Fruit fly (Drosophila melanogaster) whole organism, prepupa: ENCODE results near the gene Wdr24.

ENCODE experiments used
- Blimp-1 ChIP-seq: fragments of 200-800 bp; sonication (Bioruptor generic); optimal IDR thresholded peaks from 3 replicates; lab custom pipeline; 2017; ENCODE audit warnings: missing biosample characterization, missing genetic modification characterization, mild to moderate bottlenecking, moderate library complexity, missing genetic modification reagents
- CG10631 ChIP-seq: fragments of 200-800 bp; sonication (Bioruptor generic); optimal IDR thresholded peaks from 2 replicates; lab custom pipeline; 2016; ENCODE audit warnings: missing biosample characterization, missing genetic modification characterization
- CG10669 ChIP-seq: fragments of 200-800 bp; sonication (Bioruptor generic); optimal IDR thresholded peaks from 3 replicates; lab custom pipeline; 2018; ENCODE audit warnings: missing biosample characterization, mild to moderate bottlenecking, missing genetic modification characterization, moderate library complexity
- CG11762 ChIP-seq: fragments of 200-800 bp; sonication (Bioruptor generic); optimal IDR thresholded peaks from 3 replicates; lab custom pipeline; 2016; ENCODE audit warnings: missing biosample characterization, missing genetic modification characterization; ENCODE audit not compliant: insufficient read depth
- CG15336 ChIP-seq: fragments of 200-800 bp; sonication (Bioruptor generic); IDR thresholded peaks from 2 replicates; pipeline ENCODE4 v1.3.6; 2022; ENCODE audit warnings: missing biosample characterization, missing genetic modification characterization
- CG1621 ChIP-seq: fragments of 200-800 bp; sonication (Bioruptor generic); optimal IDR thresholded peaks from 3 replicates; lab custom pipeline; 2018; ENCODE audit warnings: missing biosample characterization, mild to moderate bottlenecking, missing genetic modification characterization
- CG16779 ChIP-seq: fragments of 200-800 bp; sonication (Bioruptor generic); optimal IDR thresholded peaks from 3 replicates; lab custom pipeline; 2017; ENCODE audit warnings: missing biosample characterization, mild to moderate bottlenecking, missing genetic modification characterization
- CG3032 ChIP-seq: fragments of 200-800 bp; optimal IDR thresholded peaks from 2 replicates; lab custom pipeline; 2019; ENCODE audit warnings: missing biosample characterization, mild to moderate bottlenecking, missing genetic modification characterization, moderate library complexity
- CG32006 ChIP-seq: fragments of 200-800 bp; sonication (Bioruptor generic); optimal IDR thresholded peaks from 3 replicates; lab custom pipeline; 2017; ENCODE audit warnings: missing biosample characterization, mild to moderate bottlenecking, missing genetic modification characterization
- CG34406 ChIP-seq: fragments of 200-800 bp; sonication (Bioruptor generic); optimal IDR thresholded peaks from 3 replicates; lab custom pipeline; 2016; ENCODE audit warnings: missing biosample characterization, missing genetic modification characterization
- CG4318 ChIP-seq: fragments of 200-800 bp; sonication (Bioruptor generic); optimal IDR thresholded peaks from 3 replicates; lab custom pipeline; 2017; ENCODE audit warnings: missing biosample characterization, mild to moderate bottlenecking, missing genetic modification characterization
- CG6276 ChIP-seq: fragments of 200-800 bp; sonication (Bioruptor generic); optimal IDR thresholded peaks from 2 replicates; lab custom pipeline; 2017; ENCODE audit warnings: missing biosample characterization, mild to moderate bottlenecking, missing genetic modification characterization
- CG6792 ChIP-seq: fragments of 200-800 bp; sonication (Bioruptor generic); optimal IDR thresholded peaks from 3 replicates; lab custom pipeline; 2016; ENCODE audit warnings: missing biosample characterization, missing genetic modification characterization
- CG6854 ChIP-seq: fragments of 200-800 bp; sonication (Bioruptor generic); optimal IDR thresholded peaks from 2 replicates; lab custom pipeline; 2017; ENCODE audit warnings: missing biosample characterization, mild to moderate bottlenecking, missing genetic modification characterization
- CG7368 ChIP-seq: fragments of 200-800 bp; sonication (Bioruptor generic); optimal IDR thresholded peaks from 3 replicates; lab custom pipeline; 2016; ENCODE audit warnings: missing biosample characterization, missing genetic modification characterization
- CG8119 ChIP-seq: fragments of 200-800 bp; sonication (Bioruptor generic); IDR thresholded peaks from 3 replicates; pipeline ENCODE4 v1.3.6; 2022; ENCODE audit warnings: missing biosample characterization, missing genetic modification characterization
- CG8632 ChIP-seq: fragments of 200-800 bp; sonication (Bioruptor generic); optimal IDR thresholded peaks from 3 replicates; lab custom pipeline; 2016; ENCODE audit warnings: missing biosample characterization, missing genetic modification characterization
- Eip75B ChIP-seq: fragments of 200-800 bp; sonication (Bioruptor generic); optimal IDR thresholded peaks from 3 replicates; lab custom pipeline; 2016; ENCODE audit warnings: missing biosample characterization, missing genetic modification characterization
- Ets21C ChIP-seq: fragments of 200-800 bp; sonication (Bioruptor generic); optimal IDR thresholded peaks from 3 replicates; lab custom pipeline; 2016; ENCODE audit warnings: missing biosample characterization, missing genetic modification characterization
- Ets96B ChIP-seq: fragments of 200-800 bp; optimal IDR thresholded peaks from 2 replicates; lab custom pipeline; 2019; ENCODE audit warnings: missing biosample characterization, mild to moderate bottlenecking, missing genetic modification characterization, moderate library complexity
- Hr39 ChIP-seq: fragments of 200-800 bp; sonication (Bioruptor generic); optimal IDR thresholded peaks from 2 replicates; lab custom pipeline; 2016; ENCODE audit warnings: missing biosample characterization, missing genetic modification characterization
- Lpt ChIP-seq: fragments of 200-800 bp; sonication (Bioruptor generic); optimal IDR thresholded peaks from 3 replicates; lab custom pipeline; 2016; ENCODE audit warnings: missing biosample characterization, missing genetic modification characterization
- Met ChIP-seq: fragments of 200-800 bp; sonication (Bioruptor generic); optimal IDR thresholded peaks from 3 replicates; lab custom pipeline; 2016; ENCODE audit warnings: missing biosample characterization, missing genetic modification characterization
- OdsH ChIP-seq: fragments of 200-800 bp; sonication (Bioruptor generic); optimal IDR thresholded peaks from 3 replicates; lab custom pipeline; 2016; ENCODE audit warnings: missing biosample characterization, missing genetic modification characterization
- Sox102F ChIP-seq: fragments of 200-800 bp; sonication (Bioruptor generic); optimal IDR thresholded peaks from 2 replicates; lab custom pipeline; 2016; ENCODE audit warnings: missing biosample characterization, mild to moderate bottlenecking, missing genetic modification characterization
- achi ChIP-seq: fragments of 200-800 bp; sonication (Bioruptor generic); optimal IDR thresholded peaks from 3 replicates; lab custom pipeline; 2016; ENCODE audit warnings: missing biosample characterization, missing genetic modification characterization
- acj6 ChIP-seq: fragments of 200-800 bp; sonication (Bioruptor generic); optimal IDR thresholded peaks from 3 replicates; lab custom pipeline; 2016; ENCODE audit warnings: missing biosample characterization, missing genetic modification characterization
- dac ChIP-seq: fragments of 200-800 bp; sonication (Bioruptor generic); optimal IDR thresholded peaks from 2 replicates; lab custom pipeline; 2017; ENCODE audit warnings: missing biosample characterization, mild to moderate bottlenecking, missing genetic modification characterization
- esn ChIP-seq: fragments of 200-800 bp; sonication (Bioruptor generic); optimal IDR thresholded peaks from 2 replicates; lab custom pipeline; 2016; ENCODE audit warnings: missing biosample characterization, mild to moderate bottlenecking, missing genetic modification characterization, moderate library complexity
- fd85E ChIP-seq: fragments of 200-800 bp; sonication (Bioruptor generic); optimal IDR thresholded peaks from 3 replicates; lab custom pipeline; 2016; ENCODE audit warnings: missing biosample characterization, missing genetic modification characterization
- lz ChIP-seq: fragments of 200-800 bp; sonication (Bioruptor generic); optimal IDR thresholded peaks from 3 replicates; lab custom pipeline; 2016; ENCODE audit warnings: missing biosample characterization, missing genetic modification characterization
- spab ChIP-seq: fragments of 200-800 bp; sonication (Bioruptor generic); optimal IDR thresholded peaks from 2 replicates; lab custom pipeline; 2017; ENCODE audit warnings: missing biosample characterization, mild to moderate bottlenecking, missing genetic modification characterization, missing genetic modification reagents
- ss ChIP-seq, 2 experiments: fragments of 200-800 bp; sonication (Bioruptor generic); optimal IDR thresholded peaks; 2 replicates in 1 of 2; 3 replicates in 1 of 2; lab custom pipeline; 2017 to 2018; ENCODE audit warnings: mild to moderate bottlenecking in 2 of 2, missing biosample characterization in 2 of 2, missing genetic modification characterization in 2 of 2, moderate library complexity in 1 of 2
- svp ChIP-seq: fragments of 200-800 bp; sonication (Bioruptor generic); peaks from one replicate; lab custom pipeline; 2016; ENCODE audit warnings: missing biosample characterization, missing genetic modification characterization
- topi ChIP-seq: fragments of 200-800 bp; sonication (Bioruptor generic); optimal IDR thresholded peaks from 3 replicates; lab custom pipeline; 2016; ENCODE audit warnings: missing biosample characterization, missing genetic modification characterization

Wdr24 gene

DNA sequence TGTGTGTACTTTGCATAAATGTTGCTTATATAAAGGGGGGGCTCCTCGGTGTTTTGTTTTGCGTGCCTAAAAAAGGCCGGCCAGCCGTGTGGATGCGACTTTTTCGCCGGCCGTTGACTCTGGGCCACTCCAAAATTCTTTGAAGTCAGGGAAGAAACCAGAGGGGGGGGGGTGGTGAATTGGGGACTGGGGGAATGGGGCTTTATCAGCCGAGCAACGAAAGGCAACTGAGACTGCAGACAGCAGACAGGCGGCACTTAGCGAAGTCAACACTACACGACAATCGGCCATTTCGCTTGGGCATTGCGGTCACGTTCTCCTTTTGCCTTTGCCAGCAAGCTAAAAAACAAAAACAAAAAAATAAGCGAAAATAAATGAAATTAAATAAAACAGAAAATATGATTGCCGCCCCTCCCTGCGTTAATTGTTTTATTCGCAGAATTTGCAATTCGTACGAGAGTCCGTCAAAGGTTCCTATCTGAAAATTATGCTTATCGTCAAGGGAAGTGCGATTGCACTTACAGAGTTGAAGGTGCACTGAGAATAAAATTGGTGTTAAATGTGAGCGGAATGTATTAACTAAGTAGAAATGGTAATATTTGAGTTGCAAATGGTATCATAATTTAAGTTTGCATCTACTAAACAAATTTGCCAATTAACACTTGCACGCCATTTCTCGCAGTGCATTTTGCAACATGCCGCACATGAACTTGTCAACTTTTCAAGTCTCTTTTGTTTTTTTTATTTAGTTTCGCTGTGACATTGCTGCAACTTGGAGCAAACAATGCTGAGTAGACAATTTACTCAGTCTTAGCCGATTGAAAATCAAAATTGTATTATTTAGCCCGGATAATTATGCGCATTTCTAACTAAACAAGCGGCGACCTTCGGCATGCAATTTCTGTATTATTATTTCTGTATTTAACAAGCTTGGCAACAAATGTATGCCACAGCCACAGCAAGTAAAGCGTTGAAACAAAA, 41.4 kb upstream of the Wdr24 start (continued):
- peak; percentile 58 for TF ChIP-seq CG6792 (GFP tag; lab: Kevin White, UChicago)
- peak; percentile 46 for TF ChIP-seq OdsH (GFP tag; lab: Kevin White, UChicago)
- TF ChIP-seq topi, result peak; percentile 95
- TF ChIP-seq CG32006 (GFP tag; lab: Kevin White, UChicago), result peak; percentile 24
- TF ChIP-seq Blimp-1 (GFP tag; lab: Kevin White, UChicago), result peak; percentile 64
- no peak for TF ChIP-seq CG1621
- peak in 1 of 2 experiments; percentile 60 for TF ChIP-seq ss (GFP tag; optimal IDR thresholded peaks at IDR 0.05; lab: Kevin White, UChicago)
- TF ChIP-seq fd85E (GFP tag; lab: Kevin White, UChicago), result peak; percentile 59
- TF ChIP-seq CG11762 (GFP tag; lab: Kevin White, UChicago), result peak; percentile 82
- TF ChIP-seq CG15336, result peak; percentile 64
- TF ChIP-seq CG6854 (GFP tag; lab: Kevin White, UChicago), result peak; percentile 46
- peak; percentile 46 for TF ChIP-seq CG6276 (GFP tag; lab: Kevin White, UChicago)
- peak; percentile 63 for TF ChIP-seq Lpt (GFP tag; lab: Kevin White, UChicago)
- no peak for TF ChIP-seq CG10631 (GFP tag; lab: Kevin White, UChicago)
- TF ChIP-seq Eip75B (GFP tag; lab: Kevin White, UChicago), result peak; percentile 82
- TF ChIP-seq Sox102F (GFP tag; lab: Kevin White, UChicago), result peak; percentile 76
- TF ChIP-seq CG8632 (GFP tag; lab: Kevin White, UChicago), result no peak
- peak; percentile 79 for TF ChIP-seq Hr39
- peak; percentile 69 for TF ChIP-seq CG8119 (GFP tag; lab: Robert Waterston, UW)
- TF ChIP-seq esn (GFP tag; lab: Kevin White, UChicago), result peak; percentile 84
- TF ChIP-seq CG34406 (GFP tag; lab: Kevin White, UChicago), result peak; percentile 49
- TF ChIP-seq spab (GFP tag; lab: Kevin White, UChicago), result peak; percentile 53
- peak; percentile 28 for TF ChIP-seq CG3032 (tag; lab: Kevin White, UChicago)
- peak; percentile 62 for TF ChIP-seq Ets21C (GFP tag; lab: Kevin White, UChicago)
- TF ChIP-seq Met (GFP tag; lab: Kevin White, UChicago), result peak; percentile 95
- no peak for TF ChIP-seq dac
- TF ChIP-seq, all 60 proteins: peak for 49

DNA sequence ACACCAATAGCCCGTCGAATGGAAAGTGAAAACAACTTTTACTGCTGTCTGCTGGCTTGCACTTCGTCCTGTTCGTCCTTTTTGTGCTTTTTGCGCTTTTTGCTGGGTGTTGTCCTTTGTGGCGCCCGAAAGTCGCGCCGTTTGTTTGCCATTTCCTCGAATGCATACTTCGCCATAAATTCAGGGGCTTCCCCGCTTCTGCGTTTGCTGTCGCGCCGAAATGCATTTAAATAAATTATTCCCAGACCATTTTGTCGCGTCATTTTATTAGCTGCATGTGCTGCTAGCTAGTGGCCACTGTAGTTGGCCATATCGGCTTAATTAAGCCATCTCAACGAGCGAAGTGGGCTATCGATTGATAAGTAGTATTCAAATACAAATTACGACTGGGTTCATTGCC, 40.4 kb upstream of the Wdr24 start:
- no peak for TF ChIP-seq CG16779
- no peak for TF ChIP-seq CG7368 (GFP tag; lab: Kevin White, UChicago)
- no peak for TF ChIP-seq CG6792 (GFP tag; lab: Kevin White, UChicago)
- no peak for TF ChIP-seq Ets96B (tag; lab: Kevin White, UChicago)
- TF ChIP-seq CG10669 (GFP tag; lab: Kevin White, UChicago), result no peak
- TF ChIP-seq achi (GFP tag; lab: Kevin White, UChicago), result no peak
- TF ChIP-seq CG4318 (GFP tag; lab: Kevin White, UChicago), result no peak
- TF ChIP-seq, all 60 proteins: peak for 0

DNA sequence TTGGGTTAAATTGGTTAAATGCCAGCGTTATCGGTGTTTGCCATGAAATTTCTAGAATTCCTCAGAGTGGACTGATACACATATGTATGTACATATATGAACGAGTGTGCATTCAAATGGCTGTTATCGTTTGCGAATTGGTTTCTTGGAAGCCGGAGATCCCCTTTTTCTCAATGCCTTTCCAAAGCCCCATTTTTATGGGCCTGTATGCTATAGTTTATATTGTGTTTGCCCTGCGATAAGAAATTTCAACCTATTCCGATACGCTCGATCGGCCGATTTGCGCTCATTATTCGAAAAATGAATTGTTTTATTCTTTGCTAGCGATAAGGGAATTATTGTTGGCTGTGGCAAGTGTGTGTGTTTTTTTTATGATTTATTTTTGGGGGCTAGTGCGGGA, 38.3 kb upstream of the Wdr24 start:
- no peak for TF ChIP-seq lz
- peak; percentile 53 for TF ChIP-seq svp (GFP tag; lab: Kevin White, UChicago)
- TF ChIP-seq CG4318 (GFP tag; lab: Kevin White, UChicago), result no peak
- TF ChIP-seq esn (GFP tag; lab: Kevin White, UChicago), result no peak
- no peak for TF ChIP-seq acj6 (GFP tag; lab: Kevin White, UChicago)
